Worm (Caenorhabditis elegans) whole organism, L4 larva: ENCODE measurements around the gene D2045.8.
"Not testable (repeated sequence)": the region's sequence is repeated elsewhere in the genome, so short reads cannot be mapped to it uniquely, and the experiment has no call there.

Experiments used
- D1046.2 ChIP-seq: fragments of 200-800 bp; sonication (Bioruptor generic); IDR thresholded peaks from 2 replicates; pipeline ENCODE4 v1.3.6; 2022; ENCODE audit warnings: missing genetic modification characterization, missing compliant biosample characterization
- F37D6.2 ChIP-seq: sonication (generic microtip); optimal IDR thresholded peaks from 2 replicates; lab custom pipeline; 2016; ENCODE audit warnings: mild to moderate bottlenecking, missing genetic modification characterization, missing compliant biosample characterization
- F49E8.2 ChIP-seq: sonication (generic microtip); optimal IDR thresholded peaks from 2 replicates; lab custom pipeline; 2016; ENCODE audit warnings: missing compliant biosample characterization, mild to moderate bottlenecking, missing genetic modification characterization, borderline replicate concordance
- T26A8.4 ChIP-seq: fragments of 200-800 bp; sonication (Bioruptor generic); IDR thresholded peaks from 2 replicates; pipeline ENCODE4 v1.3.6; 2022; ENCODE audit warnings: missing genetic modification characterization, missing compliant biosample characterization
- Y48G9A.11 ChIP-seq: fragments of 200-800 bp; sonication (Bioruptor generic); IDR thresholded peaks from 2 replicates; pipeline ENCODE4 v1.3.6; 2022; ENCODE audit warnings: missing genetic modification reagents, missing genetic modification characterization, missing compliant biosample characterization
- ZK337.2 ChIP-seq: fragments of 200-800 bp; sonication (Bioruptor generic); IDR thresholded peaks from 2 replicates; pipeline ENCODE4 v1.3.6; 2022; ENCODE audit warnings: missing genetic modification reagents, missing genetic modification characterization, missing compliant biosample characterization
- arid-1 ChIP-seq: fragments of 200-800 bp; sonication (Bioruptor generic); conservative IDR thresholded peaks from 2 replicates; pipeline ENCODE4 v1.3.6; 2022; ENCODE audit warnings: missing genetic modification reagents, missing genetic modification characterization, missing compliant biosample characterization
- ceh-20 ChIP-seq: fragments of 200-800 bp; sonication (Bioruptor generic); IDR thresholded peaks from 2 replicates; pipeline ENCODE4 v1.3.6; 2022; ENCODE audit warnings: missing genetic modification reagents, missing genetic modification characterization, missing compliant biosample characterization
- ceh-44 ChIP-seq: fragments of 200-800 bp; sonication (Bioruptor generic); IDR thresholded peaks from 2 replicates; pipeline ENCODE4 v1.3.6; 2022; ENCODE audit warnings: missing genetic modification reagents, missing genetic modification characterization, missing compliant biosample characterization
- ces-1 ChIP-seq: fragments of 150-350 bp; sonication (generic microtip); optimal IDR thresholded peaks from 4 replicates; lab custom pipeline; 2014; ENCODE audit warnings: missing biosample characterization, missing genetic modification reagents, missing genetic modification characterization
- ctbp-1 ChIP-seq: fragments of 200-800 bp; sonication (Bioruptor generic); IDR thresholded peaks from 2 replicates; pipeline ENCODE4 v1.3.6; 2022; ENCODE audit warnings: missing genetic modification reagents, missing genetic modification characterization, missing compliant biosample characterization
- daf-16 ChIP-seq, 3 experiments: sonication (generic microtip); optimal IDR thresholded peaks; 2 replicates each; lab custom pipeline; 2016 to 2017; ENCODE audit warnings: missing genetic modification characterization in 3 of 3, missing genetic modification reagents in 3 of 3, mild to moderate bottlenecking in 2 of 3, missing compliant biosample characterization in 2 of 3, missing biosample characterization in 1 of 3, moderate library complexity in 1 of 3
- dmd-6 ChIP-seq: fragments of 200-800 bp; sonication (Bioruptor generic); IDR thresholded peaks from 2 replicates; pipeline ENCODE4 v1.3.6; 2022; ENCODE audit warnings: missing genetic modification reagents, missing genetic modification characterization, missing compliant biosample characterization
- dmd-8 ChIP-seq: fragments of 200-800 bp; sonication (Bioruptor generic); IDR thresholded peaks from 2 replicates; pipeline ENCODE4 v1.3.6; 2022; ENCODE audit warnings: missing genetic modification characterization, missing compliant biosample characterization
- dmd-9 ChIP-seq: fragments of 200-800 bp; sonication (Bioruptor generic); IDR thresholded peaks from 2 replicates; pipeline ENCODE4 v1.3.6; 2022; ENCODE audit warnings: missing genetic modification reagents, missing genetic modification characterization, missing compliant biosample characterization
- dpl-1 ChIP-seq: fragments of 150-350 bp; optimal IDR thresholded peaks from 2 replicates; lab custom pipeline; 2014; ENCODE audit warnings: missing biosample characterization, missing genetic modification reagents, missing genetic modification characterization
- egl-43 ChIP-seq: fragments of 200-800 bp; sonication (Bioruptor generic); IDR thresholded peaks from 2 replicates; pipeline ENCODE4 v1.3.6; 2022; ENCODE audit warnings: missing genetic modification reagents, missing genetic modification characterization, missing compliant biosample characterization
- fkh-10 ChIP-seq: fragments of 150-350 bp; optimal IDR thresholded peaks from 2 replicates; lab custom pipeline; 2014; ENCODE audit warnings: missing biosample characterization, missing genetic modification reagents, missing genetic modification characterization
- hif-1 ChIP-seq, 2 experiments: sonication (generic microtip); optimal IDR thresholded peaks; 2 replicates each; lab custom pipeline; 2016 to 2017; ENCODE audit warnings: missing compliant biosample characterization in 2 of 2, missing genetic modification characterization in 2 of 2, missing genetic modification reagents in 2 of 2, missing genotype in 2 of 2, mild to moderate bottlenecking in 1 of 2
- hlh-30 ChIP-seq: sonication (generic microtip); optimal IDR thresholded peaks from 2 replicates; lab custom pipeline; 2017; ENCODE audit warnings: antibody characterized with exemption, mild to moderate bottlenecking, missing genetic modification characterization, missing compliant biosample characterization; ENCODE audit not compliant: insufficient read depth
- hmg-1.1 ChIP-seq: fragments of 200-800 bp; sonication (Bioruptor generic); IDR thresholded peaks from 2 replicates; pipeline ENCODE4 v1.3.6; 2022; ENCODE audit warnings: missing genetic modification reagents, missing genetic modification characterization, missing compliant biosample characterization
- lim-7 ChIP-seq: fragments of 200-800 bp; sonication (Bioruptor generic); IDR thresholded peaks from 2 replicates; pipeline ENCODE4 v1.3.6; 2022; ENCODE audit warnings: missing genetic modification characterization, missing compliant biosample characterization
- lin-13 ChIP-seq: fragments of 150-350 bp; optimal IDR thresholded peaks from 2 replicates; lab custom pipeline; 2014; ENCODE audit warnings: missing biosample characterization, missing genetic modification reagents, missing genetic modification characterization
- lin-38 ChIP-seq: fragments of 200-800 bp; sonication (Bioruptor generic); IDR thresholded peaks from 2 replicates; pipeline ENCODE4 v1.3.6; 2022; ENCODE audit warnings: missing genetic modification reagents, missing genetic modification characterization, missing compliant biosample characterization
- lsy-2 ChIP-seq, 2 experiments: fragments of 150-350 bp in 1 of 2; sonication (generic microtip) in 1 of 2; optimal IDR thresholded peaks; 2 replicates each; lab custom pipeline; 2014 to 2017; ENCODE audit warnings: missing biosample characterization in 2 of 2, missing genetic modification characterization in 2 of 2
- madf-9 ChIP-seq: fragments of 200-800 bp; sonication (Bioruptor generic); conservative IDR thresholded peaks from 2 replicates; pipeline ENCODE4 v1.3.6; 2022; ENCODE audit warnings: missing genetic modification reagents, missing genetic modification characterization, missing compliant biosample characterization
- mep-1 ChIP-seq: fragments of 150-350 bp; sonication (generic microtip); optimal IDR thresholded peaks from 3 replicates; lab custom pipeline; 2014; ENCODE audit warnings: missing biosample characterization, missing genetic modification characterization
- mes-2 ChIP-seq: sonication (generic microtip); optimal IDR thresholded peaks from 2 replicates; lab custom pipeline; 2016; ENCODE audit warnings: missing genotype, mild to moderate bottlenecking, missing genetic modification characterization, missing compliant biosample characterization; ENCODE audit not compliant: poor library complexity, severe bottlenecking
- nhr-11 ChIP-seq: fragments of 150-350 bp; optimal IDR thresholded peaks from 2 replicates; lab custom pipeline; 2014; ENCODE audit warnings: missing biosample characterization, missing genetic modification characterization
- rbr-2 ChIP-seq: sonication (generic microtip); optimal IDR thresholded peaks from 2 replicates; lab custom pipeline; 2016; ENCODE audit warnings: missing genotype, missing genetic modification characterization, missing compliant biosample characterization
- tra-1 ChIP-seq: fragments of 200-800 bp; sonication (Bioruptor generic); IDR thresholded peaks from 2 replicates; pipeline ENCODE4 v1.3.6; 2022; ENCODE audit warnings: missing genetic modification reagents, missing genetic modification characterization, missing compliant biosample characterization
- unc-130 ChIP-seq: sonication (generic microtip); optimal IDR thresholded peaks from 2 replicates; lab custom pipeline; 2016; ENCODE audit warnings: missing genetic modification reagents, missing genetic modification characterization, missing compliant biosample characterization
- unc-62 ChIP-seq, 3 experiments: fragments of 150-350 bp in 1 of 3; sonication (generic microtip); optimal IDR thresholded peaks in 2 of 3; peaks in 1 of 3; 1 replicate in 1 of 3; 2 replicates in 2 of 3; lab custom pipeline; 2014 to 2017; ENCODE audit warnings: missing biosample characterization in 3 of 3, missing genetic modification characterization in 3 of 3, missing genetic modification reagents in 3 of 3, missing genotype in 1 of 3
- vab-7 ChIP-seq: fragments of 200-800 bp; sonication (Bioruptor generic); IDR thresholded peaks from 2 replicates; pipeline ENCODE4 v1.3.6; 2022; ENCODE audit warnings: missing genetic modification reagents, missing genetic modification characterization, missing compliant biosample characterization

D2045.8 gene

ce11 chrIII:10481988-10482387 lies at the start of gene D2045.8:
D2045.8 (plus strand) TSS chrIII:10482288.
- TF ChIP-seq daf-16 (GFP tag; optimal IDR thresholded peaks at IDR 0.05; lab: Kevin White, UChicago), result no peak
- peak; percentile 18 for TF ChIP-seq daf-16 (tag; optimal IDR thresholded peaks at IDR 0.05; lab: Kevin White, UChicago)
- TF ChIP-seq dmd-8 (GFP tag; lab: Robert Waterston, UW), result no peak

ce11 chrIII:10435938-10436842 lies 45.9 kb upstream of the D2045.8 start, which contains the start of the genes smrd-1 and enu-3.1:
smrd-1 (minus strand) TSS chrIII:10435988.
enu-3.1 (plus strand) TSS chrIII:10436276.
- peak; percentile 47 for TF ChIP-seq dmd-6
- peak in 1 of 2 experiments; percentile 53 for TF ChIP-seq hif-1 (tag; optimal IDR thresholded peaks at IDR 0.05; lab: Kevin White, UChicago)
- TF ChIP-seq dmd-9 (GFP tag; lab: Robert Waterston, UW), result 0 out of 2 replicates have a peak, but pooled peaks have one; percentile 54
- peak; percentile 81 for TF ChIP-seq ctbp-1
- peak; percentile 70 for TF ChIP-seq madf-9 (GFP tag; lab: Robert Waterston, UW)
- TF ChIP-seq mes-2 (tag; lab: Kevin White, UChicago), result peak; percentile 94
- TF ChIP-seq tra-1 (GFP tag; lab: Robert Waterston, UW), result 0 out of 2 replicates have a peak, but pooled peaks have one; percentile 10
- TF ChIP-seq vab-7 (GFP tag; lab: Robert Waterston, UW), result peak; percentile 76
- peak; percentile 17 for TF ChIP-seq F49E8.2 (tag; lab: Kevin White, UChicago)
- peak; percentile 30; the same call in 1 of the 2 replicates for TF ChIP-seq T26A8.4 (GFP tag; lab: Robert Waterston, UW)
- TF ChIP-seq F37D6.2 (tag; lab: Kevin White, UChicago), result peak; percentile 82
- peak; percentile 94 for TF ChIP-seq ces-1 (GFP tag; lab: Kevin White, UChicago)
- peak; percentile 20; the same call in 1 of the 2 replicates for TF ChIP-seq egl-43 (GFP tag; lab: Robert Waterston, UW)
- peak; percentile 73 for TF ChIP-seq hmg-1.1 (GFP tag; lab: Robert Waterston, UW)
- TF ChIP-seq ceh-20 (GFP tag; lab: Robert Waterston, UW), result peak; percentile 58
- peak; percentile 39 for TF ChIP-seq hlh-30 (tag; lab: Kevin White, UChicago)
- peak in 1 of 2 experiments; percentile 17 for TF ChIP-seq unc-62 (GFP tag; optimal IDR thresholded peaks at IDR 0.05 in 1 of 2; lab: Kevin White, UChicago)
- TF ChIP-seq unc-62 (tag; optimal IDR thresholded peaks at IDR 0.05; lab: Kevin White, UChicago), result not testable (repeated sequence)
- peak; percentile 8 for TF ChIP-seq fkh-10 (GFP tag; lab: Kevin White, UChicago)
- TF ChIP-seq Y48G9A.11, result peak; percentile 57; the same call in 1 of the 2 replicates
- peak in 1 of 2 experiments; percentile 72 for TF ChIP-seq lsy-2 (tag; optimal IDR thresholded peaks at IDR 0.05; lab: Kevin White, UChicago)
- TF ChIP-seq lin-38 (GFP tag; lab: Robert Waterston, UW), result peak; percentile 89
- 0 out of 2 replicates have a peak, but pooled peaks have one; percentile 66 for TF ChIP-seq D1046.2 (GFP tag; lab: Robert Waterston, UW)
- TF ChIP-seq mep-1, result peak; percentile 65
- peak; percentile 62; the same call in 1 of the 2 replicates for TF ChIP-seq lim-7 (GFP tag; lab: Robert Waterston, UW)
- TF ChIP-seq ceh-44 (GFP tag; lab: Robert Waterston, UW), result peak; percentile 83
- peak; percentile 49 for TF ChIP-seq unc-130 (GFP tag; lab: Kevin White, UChicago)
- TF ChIP-seq rbr-2 (tag; lab: Kevin White, UChicago), result peak; percentile 72
- 0 out of 2 replicates have a peak, but pooled peaks have one; percentile 46 for TF ChIP-seq ZK337.2 (GFP tag; lab: Robert Waterston, UW)
- TF ChIP-seq lin-13, result peak; percentile 4
- peak; percentile 10 for TF ChIP-seq nhr-11
- TF ChIP-seq dpl-1 (GFP tag; lab: Kevin White, UChicago), result peak; percentile 62
- peak; percentile 66; the same call in 1 of the 2 replicates for TF ChIP-seq arid-1
